Worm (Caenorhabditis elegans) whole organism, L2 larva: Measurements from ENCODE around the gene F40F8.4.

Source experiments
- C34F6.9 ChIP-seq: fragments of 150-350 bp; optimal IDR thresholded peaks from 2 replicates; lab custom pipeline; 2014; ENCODE audit warnings: missing biosample characterization, missing genetic modification characterization
- F13H6.1 ChIP-seq: sonication (generic microtip); optimal IDR thresholded peaks from 2 replicates; lab custom pipeline; 2016; ENCODE audit warnings: missing genetic modification characterization, missing compliant biosample characterization
- R02D3.7 ChIP-seq: fragments of 150-350 bp; optimal IDR thresholded peaks from 2 replicates; lab custom pipeline; 2014; ENCODE audit warnings: missing biosample characterization, missing genetic modification characterization
- Y55F3AM.14 ChIP-seq: fragments of 200-800 bp; sonication (Bioruptor generic); optimal IDR thresholded peaks from 2 replicates; lab custom pipeline; 2018; ENCODE audit warnings: mild to moderate bottlenecking, missing genetic modification characterization, missing compliant biosample characterization
- ZK546.5 ChIP-seq: sonication (generic microtip); optimal IDR thresholded peaks from 2 replicates; lab custom pipeline; 2017; ENCODE audit warnings: missing biosample characterization, missing genetic modification characterization
- alr-1 ChIP-seq: fragments of 150-350 bp; optimal IDR thresholded peaks from 2 replicates; lab custom pipeline; 2014; ENCODE audit warnings: missing biosample characterization, missing genetic modification characterization
- aly-2 ChIP-seq: fragments of 150-350 bp; optimal IDR thresholded peaks from 2 replicates; lab custom pipeline; 2014; ENCODE audit warnings: missing biosample characterization, missing genetic modification characterization
- ama-1 ChIP-seq: fragments of 150-350 bp; optimal IDR thresholded peaks from 2 replicates; lab custom pipeline; 2018; ENCODE audit warnings: inconsistent platforms
- blmp-1 ChIP-seq: sonication (generic microtip); optimal IDR thresholded peaks from 2 replicates; lab custom pipeline; 2017; ENCODE audit warnings: missing genetic modification characterization, mild to moderate bottlenecking, missing compliant biosample characterization, antibody characterized with exemption, moderate library complexity; ENCODE audit not compliant: insufficient read depth
- ceh-16 ChIP-seq: fragments of 150-350 bp; optimal IDR thresholded peaks from 2 replicates; lab custom pipeline; 2014; ENCODE audit warnings: missing biosample characterization, missing genetic modification characterization
- ceh-82 ChIP-seq: fragments of 150-350 bp; optimal IDR thresholded peaks from 2 replicates; lab custom pipeline; 2014; ENCODE audit warnings: missing biosample characterization, missing genetic modification characterization
- crh-2 ChIP-seq: sonication (generic microtip); optimal IDR thresholded peaks from 2 replicates; lab custom pipeline; 2017; ENCODE audit warnings: missing biosample characterization, missing genetic modification characterization
- dmd-4 ChIP-seq: sonication (generic microtip); optimal IDR thresholded peaks from 2 replicates; lab custom pipeline; 2017; ENCODE audit warnings: missing biosample characterization, missing genetic modification characterization
- egl-27 ChIP-seq: sonication (generic microtip); optimal IDR thresholded peaks from 3 replicates; lab custom pipeline; 2017; ENCODE audit warnings: missing biosample characterization, missing genetic modification reagents, missing genetic modification characterization
- elt-1 ChIP-seq: fragments of 150-350 bp; optimal IDR thresholded peaks from 2 replicates; lab custom pipeline; 2014; ENCODE audit warnings: missing biosample characterization, missing genetic modification characterization
- elt-3 ChIP-seq: sonication (generic microtip); optimal IDR thresholded peaks from 2 replicates; lab custom pipeline; 2017; ENCODE audit warnings: missing biosample characterization, missing genetic modification characterization
- fos-1 ChIP-seq: fragments of 150-350 bp; optimal IDR thresholded peaks from 2 replicates; lab custom pipeline; 2014; ENCODE audit warnings: missing biosample characterization, missing genetic modification characterization
- gmeb-1 ChIP-seq: fragments of 150-350 bp; optimal IDR thresholded peaks from 2 replicates; lab custom pipeline; 2014; ENCODE audit warnings: missing biosample characterization, missing genetic modification characterization
- lin-11 ChIP-seq: fragments of 150-350 bp; sonication (generic microtip); optimal IDR thresholded peaks from 2 replicates; lab custom pipeline; 2014; ENCODE audit warnings: missing biosample characterization, missing genetic modification characterization, inconsistent platforms, mixed read lengths
- lin-13 ChIP-seq: fragments of 150-350 bp; optimal IDR thresholded peaks from 2 replicates; lab custom pipeline; 2014; ENCODE audit warnings: missing biosample characterization, missing genetic modification reagents, missing genetic modification characterization
- lin-39 ChIP-seq: fragments of 150-350 bp; optimal IDR thresholded peaks from 2 replicates; lab custom pipeline; 2014; ENCODE audit warnings: missing biosample characterization, missing genetic modification reagents, missing genetic modification characterization
- lsy-2 ChIP-seq, 2 experiments: fragments of 150-350 bp in 1 of 2; sonication (generic microtip) in 1 of 2; optimal IDR thresholded peaks; 2 replicates each; lab custom pipeline; 2014 to 2017; ENCODE audit warnings: missing biosample characterization in 2 of 2, missing genetic modification characterization in 2 of 2
- mab-5 ChIP-seq: fragments of 150-350 bp; optimal IDR thresholded peaks from 2 replicates; lab custom pipeline; 2014; ENCODE audit warnings: missing biosample characterization, missing genetic modification characterization
- mbf-1 ChIP-seq: sonication (generic microtip); optimal IDR thresholded peaks from 2 replicates; lab custom pipeline; 2017; ENCODE audit warnings: missing biosample characterization, missing genetic modification characterization
- mdl-1 ChIP-seq, 2 experiments: fragments of 150-350 bp in 1 of 2; sonication (generic microtip) in 1 of 2; optimal IDR thresholded peaks; 2 replicates each; lab custom pipeline; 2017; ENCODE audit warnings: missing biosample characterization in 2 of 2, missing genetic modification characterization in 2 of 2
- nhr-10 ChIP-seq: sonication (generic microtip); optimal IDR thresholded peaks from 2 replicates; lab custom pipeline; 2017; ENCODE audit warnings: missing biosample characterization, missing genetic modification characterization
- nhr-11 ChIP-seq: fragments of 150-350 bp; optimal IDR thresholded peaks from 2 replicates; lab custom pipeline; 2014; ENCODE audit warnings: missing biosample characterization, missing genetic modification characterization
- nhr-12 ChIP-seq: fragments of 150-350 bp; optimal IDR thresholded peaks from 2 replicates; lab custom pipeline; 2014; ENCODE audit warnings: missing biosample characterization, missing genetic modification characterization
- nhr-129 ChIP-seq: fragments of 150-350 bp; optimal IDR thresholded peaks from 2 replicates; lab custom pipeline; 2014; ENCODE audit warnings: missing biosample characterization, missing genetic modification characterization
- nhr-21 ChIP-seq: fragments of 150-350 bp; optimal IDR thresholded peaks from 2 replicates; lab custom pipeline; 2014; ENCODE audit warnings: missing biosample characterization, missing genetic modification characterization
- nhr-23 ChIP-seq: fragments of 150-350 bp; optimal IDR thresholded peaks from 2 replicates; lab custom pipeline; 2014; ENCODE audit warnings: missing biosample characterization, missing genetic modification reagents, missing genetic modification characterization
- nhr-237 ChIP-seq: fragments of 150-350 bp; optimal IDR thresholded peaks from 2 replicates; lab custom pipeline; 2014; ENCODE audit warnings: missing biosample characterization, missing genetic modification characterization
- nhr-25 ChIP-seq: fragments of 150-350 bp; sonication (generic microtip); optimal IDR thresholded peaks from 3 replicates; lab custom pipeline; 2014; ENCODE audit warnings: missing biosample characterization, missing genetic modification characterization
- nhr-6 ChIP-seq: fragments of 150-350 bp; optimal IDR thresholded peaks from 2 replicates; lab custom pipeline; 2014; ENCODE audit warnings: missing biosample characterization, missing genetic modification characterization
- nhr-77 ChIP-seq: fragments of 150-350 bp; optimal IDR thresholded peaks from 2 replicates; lab custom pipeline; 2014; ENCODE audit warnings: missing biosample characterization, missing genetic modification characterization
- peb-1 ChIP-seq: fragments of 150-350 bp; optimal IDR thresholded peaks from 2 replicates; lab custom pipeline; 2014; ENCODE audit warnings: missing biosample characterization, missing genetic modification characterization
- sem-4 ChIP-seq: fragments of 150-350 bp; optimal IDR thresholded peaks from 2 replicates; lab custom pipeline; 2014; ENCODE audit warnings: missing biosample characterization, missing genetic modification reagents, missing genetic modification characterization
- skn-1 ChIP-seq: sonication (generic microtip); optimal IDR thresholded peaks from 2 replicates; lab custom pipeline; 2017; ENCODE audit warnings: missing biosample characterization, missing genetic modification characterization
- sma-3 ChIP-seq: sonication (generic microtip); optimal IDR thresholded peaks from 2 replicates; lab custom pipeline; 2016; ENCODE audit warnings: missing genetic modification reagents, missing genetic modification characterization, missing compliant biosample characterization
- sma-9 ChIP-seq, 2 experiments: fragments of 150-350 bp in 1 of 2; sonication (generic microtip) in 1 of 2; optimal IDR thresholded peaks; 2 replicates each; lab custom pipeline; 2014 to 2016; ENCODE audit warnings: missing genetic modification characterization in 2 of 2, mild to moderate bottlenecking in 1 of 2, missing biosample characterization in 1 of 2, missing compliant biosample characterization in 1 of 2, missing genetic modification reagents in 1 of 2, moderate library complexity in 1 of 2
- snpc-4 ChIP-seq: fragments of 150-350 bp; optimal IDR thresholded peaks from 2 replicates; lab custom pipeline; 2014; ENCODE audit warnings: missing biosample characterization, missing genetic modification characterization
- unc-39 ChIP-seq: fragments of 150-350 bp; optimal IDR thresholded peaks from 2 replicates; lab custom pipeline; 2014; ENCODE audit warnings: missing biosample characterization, missing genetic modification characterization
- unc-55 ChIP-seq: fragments of 150-350 bp; sonication (generic microtip); optimal IDR thresholded peaks from 3 replicates; lab custom pipeline; 2014; ENCODE audit warnings: missing biosample characterization, missing genetic modification reagents, missing genetic modification characterization
- unc-62 ChIP-seq: fragments of 150-350 bp; optimal IDR thresholded peaks from 2 replicates; lab custom pipeline; 2014; ENCODE audit warnings: missing biosample characterization, missing genetic modification reagents, missing genetic modification characterization
- zag-1 ChIP-seq: fragments of 150-350 bp; optimal IDR thresholded peaks from 2 replicates; lab custom pipeline; 2014; ENCODE audit warnings: missing biosample characterization, missing genetic modification characterization
- ztf-1 ChIP-seq: fragments of 200-800 bp; sonication (Bioruptor generic); conservative IDR thresholded peaks from 2 replicates; pipeline ENCODE4 v1.3.6; 2022; ENCODE audit warnings: missing genetic modification characterization, missing compliant biosample characterization
- ztf-11 ChIP-seq: sonication (generic microtip); optimal IDR thresholded peaks from 2 replicates; lab custom pipeline; 2017; ENCODE audit warnings: missing biosample characterization, missing genetic modification characterization
- ztf-4 ChIP-seq: fragments of 150-350 bp; optimal IDR thresholded peaks from 2 replicates; lab custom pipeline; 2014; ENCODE audit warnings: missing biosample characterization, missing genetic modification characterization

Gene F40F8.4

DNA sequence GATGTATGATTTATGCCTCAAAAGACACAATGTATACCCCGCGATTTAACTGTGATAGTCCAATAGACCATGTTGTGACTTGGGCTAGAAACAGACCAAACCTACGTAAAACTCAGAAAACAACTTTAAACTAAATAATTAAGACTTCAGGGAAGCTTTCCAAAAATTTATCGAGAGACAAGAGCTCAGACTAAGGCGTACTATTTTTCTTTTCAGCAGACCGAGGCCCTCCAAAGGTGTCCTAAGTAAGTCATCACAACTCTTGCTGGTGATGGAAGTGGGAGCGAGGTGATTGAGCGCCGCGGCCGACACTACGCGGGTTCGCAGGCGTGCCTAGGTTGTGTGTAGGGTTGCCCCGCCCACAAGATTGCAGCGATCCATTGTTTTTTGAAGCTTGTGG is 27.0 kb upstream of the F40F8.4 start:
- peak; percentile 18 for TF ChIP-seq lin-11 (tag; lab: Kevin White, UChicago)
- peak; percentile 85 for TF ChIP-seq sma-9 (GFP tag; optimal IDR thresholded peaks at IDR 0.05; lab: Kevin White, UChicago)
- no peak for TF ChIP-seq sma-9 (tag; optimal IDR thresholded peaks at IDR 0.05; lab: Kevin White, UChicago)
- peak; percentile 29 for TF ChIP-seq unc-55 (GFP tag; lab: Kevin White, UChicago)
- peak; percentile 89 for TF ChIP-seq sma-3 (GFP tag; lab: Kevin White, UChicago)
- TF ChIP-seq ama-1, result peak; percentile 96
- no peak for TF ChIP-seq peb-1 (tag; lab: Kevin White, UChicago)
- TF ChIP-seq mab-5, result no peak
- TF ChIP-seq nhr-12 (tag; lab: Kevin White, UChicago), result no peak
- TF ChIP-seq gmeb-1 (tag; lab: Kevin White, UChicago), result peak; percentile 76
- no peak for TF ChIP-seq Y55F3AM.14
- TF ChIP-seq ztf-11 (tag; lab: Kevin White, UChicago), result no peak
- no peak for TF ChIP-seq nhr-23 (tag; lab: Kevin White, UChicago)
- peak; percentile 26 for TF ChIP-seq nhr-237
- peak; percentile 41 for TF ChIP-seq fos-1 (tag; lab: Kevin White, UChicago)
- TF ChIP-seq mdl-1 (tag; optimal IDR thresholded peaks at IDR 0.05; lab: Kevin White, UChicago), result peak; percentile 37 to 86
- TF ChIP-seq sem-4, result peak; percentile 31
- peak; percentile 56 for TF ChIP-seq lin-13 (GFP tag; lab: Kevin White, UChicago)
- TF ChIP-seq crh-2 (tag; lab: Kevin White, UChicago), result peak; percentile 12
- no peak for TF ChIP-seq ZK546.5 (tag; lab: Kevin White, UChicago)
- TF ChIP-seq nhr-11 (tag; lab: Kevin White, UChicago), result no peak
- peak; percentile 98 for TF ChIP-seq snpc-4 (tag; lab: Kevin White, UChicago)
- peak; percentile 6 for TF ChIP-seq C34F6.9
- no peak for TF ChIP-seq zag-1 (tag; lab: Kevin White, UChicago)
- peak; percentile 20 for TF ChIP-seq egl-27 (tag; lab: Kevin White, UChicago)
- TF ChIP-seq elt-1 (tag; lab: Kevin White, UChicago), result no peak
- TF ChIP-seq ceh-16 (tag; lab: Kevin White, UChicago), result peak; percentile 49
- no peak for TF ChIP-seq aly-2 (tag; lab: Kevin White, UChicago)
- peak; percentile 43 to 56 for TF ChIP-seq lsy-2 (tag; optimal IDR thresholded peaks at IDR 0.05; lab: Kevin White, UChicago)
- TF ChIP-seq nhr-10, result no peak
- TF ChIP-seq nhr-129 (tag; lab: Kevin White, UChicago), result peak; percentile 63
- TF ChIP-seq mbf-1 (tag; lab: Kevin White, UChicago), result no peak
- no peak for TF ChIP-seq skn-1 (tag; lab: Kevin White, UChicago)
- TF ChIP-seq nhr-6, result no peak
- no peak for TF ChIP-seq ceh-82 (tag; lab: Kevin White, UChicago)
- TF ChIP-seq lin-39 (tag; lab: Kevin White, UChicago), result no peak
- peak; percentile 44 for TF ChIP-seq nhr-25 (tag; lab: Kevin White, UChicago)
- TF ChIP-seq unc-62 (GFP tag; lab: Kevin White, UChicago), result no peak
- peak; percentile 84 for TF ChIP-seq nhr-21
- TF ChIP-seq R02D3.7 (tag; lab: Kevin White, UChicago), result peak; percentile 22
- no peak for TF ChIP-seq blmp-1 (tag; lab: Kevin White, UChicago)
- TF ChIP-seq elt-3 (tag; lab: Kevin White, UChicago), result no peak
- TF ChIP-seq ztf-4 (tag; lab: Kevin White, UChicago), result peak; percentile 25
- TF ChIP-seq nhr-77 (tag; lab: Kevin White, UChicago), result no peak
- TF ChIP-seq unc-39 (tag; lab: Kevin White, UChicago), result no peak
- TF ChIP-seq dmd-4, result no peak
- TF ChIP-seq F13H6.1 (tag; lab: Kevin White, UChicago), result peak; percentile 75
- TF ChIP-seq alr-1 (tag; lab: Kevin White, UChicago), result no peak
- TF ChIP-seq ztf-1 (GFP tag; lab: Robert Waterston, UW), result no peak
